Fruit fly (Drosophila melanogaster) Kc167 (cell line): ENCODE measurements around the gene Or1a.

Source experiments
- Myc ChIP-seq: fragments of >200 bp; optimal IDR thresholded peaks from 2 replicates; lab custom pipeline; 2017; ENCODE audit warnings: missing external identifiers
- Sin3A ChIP-seq: fragments of >200 bp; optimal IDR thresholded peaks from 2 replicates; lab custom pipeline; 2018; ENCODE audit warnings: missing external identifiers
- h ChIP-seq: fragments of >200 bp; optimal IDR thresholded peaks from 3 replicates; lab custom pipeline; 2018; ENCODE audit warnings: missing external identifiers
- insv ChIP-seq: fragments of >200 bp; optimal IDR thresholded peaks from 3 replicates; lab custom pipeline; 2018; ENCODE audit warnings: missing external identifiers
- ttk ChIP-seq: sonication (Bioruptor generic); optimal IDR thresholded peaks from 2 replicates; lab custom pipeline; 2017; ENCODE audit warnings: missing external identifiers

DNA sequence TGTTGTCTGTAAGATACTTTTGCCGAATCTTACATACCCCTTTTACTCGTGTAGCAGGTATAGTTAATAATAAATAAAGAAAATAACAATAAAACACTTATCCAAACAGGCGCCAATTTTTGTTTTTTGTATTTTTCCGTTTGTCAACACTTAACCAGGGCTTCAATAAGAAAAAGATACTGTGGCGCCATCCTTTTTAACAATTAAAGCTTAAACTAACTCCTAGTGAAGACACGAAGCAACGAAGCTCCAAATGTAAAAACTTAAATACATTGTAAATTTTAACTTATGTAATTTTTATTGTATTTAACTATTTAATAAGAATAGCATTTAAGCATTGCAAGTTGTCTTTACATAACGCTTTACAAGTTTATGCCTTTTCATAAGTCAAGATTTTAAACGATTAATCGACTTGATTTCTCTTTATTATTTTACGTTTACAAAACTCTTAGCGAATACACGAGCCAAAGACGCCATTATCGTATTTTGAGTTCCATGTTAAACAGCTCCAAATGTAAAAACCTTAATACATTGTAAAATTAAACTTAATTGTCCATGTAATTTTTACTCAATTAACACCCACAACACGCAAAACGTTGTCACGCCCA is 21.8 kb downstream of the Or1a start:
- TF ChIP-seq Sin3A (lab: Kevin White, UChicago) = no peak
- TF ChIP-seq ttk = no peak
- no peak for TF ChIP-seq insv (lab: Kevin White, UChicago)
- no peak for TF ChIP-seq h
- TF ChIP-seq Myc (lab: Kevin White, UChicago) = no peak
